Fruit fly (Drosophila melanogaster) whole organism, embryonic: Measurements from ENCODE around the gene CG42366.

Source experiments
- B-H1 ChIP-seq: fragments of 200-800 bp; sonication (Bioruptor generic); IDR thresholded peaks from 3 replicates; pipeline ENCODE4 v1.3.6; 2022; ENCODE audit warnings: missing biosample characterization, missing genetic modification characterization
- Bgb ChIP-seq: fragments of 200-800 bp; sonication (Bioruptor generic); IDR thresholded peaks from 2 replicates; pipeline ENCODE4 v1.3.6; 2022; ENCODE audit warnings: missing biosample characterization, missing genetic modification characterization; ENCODE audit not compliant: partially characterized antibody
- Bteb2 ChIP-seq: fragments of 200-800 bp; sonication (Bioruptor generic); optimal IDR thresholded peaks from 2 replicates; lab custom pipeline; 2016; ENCODE audit warnings: missing biosample characterization, missing genetic modification characterization
- CG10462 ChIP-seq: fragments of 200-800 bp; sonication (Bioruptor generic); optimal IDR thresholded peaks from 2 replicates; lab custom pipeline; 2016; ENCODE audit warnings: missing biosample characterization, missing genetic modification characterization
- CG11504 ChIP-seq: fragments of 200-800 bp; sonication (Bioruptor generic); optimal IDR thresholded peaks from 3 replicates; lab custom pipeline; 2019; ENCODE audit warnings: missing biosample characterization, mild to moderate bottlenecking, missing genetic modification characterization, moderate library complexity
- CG11560 ChIP-seq: fragments of 200-800 bp; sonication (Bioruptor generic); IDR thresholded peaks from 3 replicates; pipeline ENCODE4 v1.3.6; 2022; ENCODE audit warnings: missing biosample characterization, missing genetic modification characterization
- CG12942 ChIP-seq: fragments of 200-800 bp; sonication (Bioruptor generic); optimal IDR thresholded peaks from 3 replicates; lab custom pipeline; 2016; ENCODE audit warnings: missing biosample characterization, missing genetic modification characterization
- CG13296 ChIP-seq: fragments of 200-800 bp; sonication (Bioruptor generic); optimal IDR thresholded peaks from 3 replicates; lab custom pipeline; 2018; ENCODE audit warnings: missing biosample characterization, mild to moderate bottlenecking, missing genetic modification characterization
- CG13775 ChIP-seq: fragments of 200-800 bp; sonication (Bioruptor generic); optimal IDR thresholded peaks from 3 replicates; lab custom pipeline; 2017; ENCODE audit warnings: missing biosample characterization, mild to moderate bottlenecking, missing genetic modification characterization
- CG14860 ChIP-seq: fragments of 200-800 bp; sonication (Bioruptor generic); IDR thresholded peaks from 3 replicates; pipeline ENCODE4 v1.3.6; 2022; ENCODE audit warnings: missing biosample characterization, missing genetic modification characterization; ENCODE audit not compliant: partially characterized antibody
- CG15479 ChIP-seq: fragments of 200-800 bp; sonication (Bioruptor generic); optimal IDR thresholded peaks from 3 replicates; lab custom pipeline; 2019; ENCODE audit warnings: missing biosample characterization, mild to moderate bottlenecking, missing genetic modification characterization, moderate library complexity
- CG18011 ChIP-seq: fragments of 200-800 bp; sonication (Bioruptor generic); optimal IDR thresholded peaks from 2 replicates; lab custom pipeline; 2017; ENCODE audit warnings: missing biosample characterization, missing genetic modification characterization, mild to moderate bottlenecking, moderate library complexity, missing genotype
- CG18619 ChIP-seq: fragments of 200-800 bp; sonication (Bioruptor generic); optimal IDR thresholded peaks from 3 replicates; lab custom pipeline; 2017; ENCODE audit warnings: missing biosample characterization, mild to moderate bottlenecking, missing genetic modification characterization
- CG2116 ChIP-seq: fragments of 200-800 bp; sonication (Bioruptor generic); optimal IDR thresholded peaks from 3 replicates; lab custom pipeline; 2018; ENCODE audit warnings: missing biosample characterization, mild to moderate bottlenecking, missing genetic modification characterization
- CG2120 ChIP-seq: fragments of 200-800 bp; sonication (Bioruptor generic); optimal IDR thresholded peaks from 3 replicates; lab custom pipeline; 2016; ENCODE audit warnings: missing biosample characterization, missing genetic modification characterization
- CG30431 ChIP-seq: fragments of 200-800 bp; sonication (Bioruptor generic); optimal IDR thresholded peaks from 2 replicates; lab custom pipeline; 2017; ENCODE audit warnings: missing biosample characterization, missing genetic modification characterization
- CG32772 ChIP-seq: fragments of 200-800 bp; sonication (Bioruptor generic); IDR thresholded peaks from 2 replicates; pipeline ENCODE4 v1.3.6; 2022; ENCODE audit warnings: missing biosample characterization, missing genetic modification characterization
- CG3407 ChIP-seq: fragments of 200-800 bp; sonication (Bioruptor generic); optimal IDR thresholded peaks from 2 replicates; lab custom pipeline; 2018; ENCODE audit warnings: missing biosample characterization, mild to moderate bottlenecking, missing genetic modification characterization
- CG34376 ChIP-seq: fragments of 200-800 bp; sonication (Bioruptor generic); optimal IDR thresholded peaks from 2 replicates; lab custom pipeline; 2018; ENCODE audit warnings: missing biosample characterization, mild to moderate bottlenecking, missing genetic modification characterization
- CG3838 ChIP-seq: fragments of 200-800 bp; sonication (Bioruptor generic); optimal IDR thresholded peaks from 3 replicates; lab custom pipeline; 2016; ENCODE audit warnings: missing biosample characterization, missing genetic modification characterization
- CG6683 ChIP-seq: fragments of 200-800 bp; sonication (Bioruptor generic); optimal IDR thresholded peaks from 2 replicates; lab custom pipeline; 2017; ENCODE audit warnings: missing biosample characterization, mild to moderate bottlenecking, missing genetic modification characterization, missing genetic modification reagents
- CG6813 ChIP-seq: fragments of 200-800 bp; sonication (Bioruptor generic); optimal IDR thresholded peaks from 2 replicates; lab custom pipeline; 2017; ENCODE audit warnings: missing biosample characterization, missing genetic modification characterization, mild to moderate bottlenecking, moderate library complexity, missing genetic modification reagents
- CG6854 ChIP-seq: fragments of 200-800 bp; sonication (Bioruptor generic); optimal IDR thresholded peaks from 3 replicates; lab custom pipeline; 2017; ENCODE audit warnings: missing biosample characterization, mild to moderate bottlenecking, missing genetic modification characterization
- Dad ChIP-seq: fragments of 200-800 bp; sonication (Bioruptor generic); optimal IDR thresholded peaks from 3 replicates; lab custom pipeline; 2016; ENCODE audit warnings: missing biosample characterization, missing genetic modification characterization
- Deaf1 ChIP-seq: fragments of 200-800 bp; optimal IDR thresholded peaks from 3 replicates; lab custom pipeline; 2019; ENCODE audit warnings: missing biosample characterization, mild to moderate bottlenecking, missing genetic modification characterization, moderate library complexity
- Dip2 ChIP-seq: fragments of 200-800 bp; sonication (Bioruptor generic); IDR thresholded peaks from 2 replicates; pipeline ENCODE4 v1.3.6; 2022; ENCODE audit warnings: missing biosample characterization, missing genetic modification characterization
- Dip3 ChIP-seq: fragments of 200-800 bp; sonication (Bioruptor generic); optimal IDR thresholded peaks from 3 replicates; lab custom pipeline; 2016; ENCODE audit warnings: missing biosample characterization, missing genetic modification characterization
- E2f2 ChIP-seq: fragments of 200-800 bp; sonication (Bioruptor generic); IDR thresholded peaks from 2 replicates; pipeline ENCODE4 v1.3.6; 2022; ENCODE audit warnings: missing biosample characterization, missing genetic modification characterization
- Elba2 ChIP-seq: fragments of 200-800 bp; sonication (Bioruptor generic); optimal IDR thresholded peaks from 3 replicates; lab custom pipeline; 2016; ENCODE audit warnings: missing biosample characterization, missing genetic modification characterization
- HLH54F ChIP-seq: fragments of 200-800 bp; sonication (Bioruptor generic); optimal IDR thresholded peaks from 3 replicates; lab custom pipeline; 2016; ENCODE audit warnings: missing biosample characterization, missing genetic modification characterization
- Hey ChIP-seq: fragments of 200-800 bp; sonication (Bioruptor generic); optimal IDR thresholded peaks from 3 replicates; lab custom pipeline; 2018; ENCODE audit warnings: missing biosample characterization, mild to moderate bottlenecking, missing genetic modification characterization
- HmgZ ChIP-seq: fragments of 200-800 bp; sonication (Bioruptor generic); optimal IDR thresholded peaks from 2 replicates; lab custom pipeline; 2018; ENCODE audit warnings: missing biosample characterization, mild to moderate bottlenecking, missing genetic modification characterization
- Hmr ChIP-seq: fragments of 200-800 bp; sonication (Bioruptor generic); optimal IDR thresholded peaks from 3 replicates; lab custom pipeline; 2017; ENCODE audit warnings: mild to moderate bottlenecking, missing biosample characterization, missing genetic modification reagents, missing genetic modification characterization
- Hr3 ChIP-seq: fragments of 200-800 bp; sonication (Bioruptor generic); optimal IDR thresholded peaks from 3 replicates; lab custom pipeline; 2016; ENCODE audit warnings: missing biosample characterization, missing genetic modification characterization
- Myb ChIP-seq: fragments of 200-800 bp; sonication (Bioruptor generic); optimal IDR thresholded peaks from 2 replicates; lab custom pipeline; 2016; ENCODE audit warnings: missing biosample characterization, missing genetic modification characterization
- NFAT ChIP-seq: fragments of 200-800 bp; sonication (Bioruptor generic); IDR thresholded peaks from 2 replicates; pipeline ENCODE4 v1.3.6; 2022; ENCODE audit warnings: missing biosample characterization, missing genetic modification characterization
- Nf-YA ChIP-seq: fragments of 200-800 bp; sonication (Bioruptor generic); IDR thresholded peaks from 2 replicates; pipeline ENCODE4 v1.3.6; 2022; ENCODE audit warnings: missing biosample characterization, missing genetic modification characterization
- Sin3A ChIP-seq: fragments of >200 bp; optimal IDR thresholded peaks from 2 replicates; lab custom pipeline; 2018
- Sry-δ ChIP-seq: fragments of 200-800 bp; sonication (Bioruptor generic); optimal IDR thresholded peaks from 2 replicates; lab custom pipeline; 2016; ENCODE audit warnings: missing biosample characterization, missing genetic modification characterization
- cato ChIP-seq: fragments of 200-800 bp; sonication (Bioruptor generic); optimal IDR thresholded peaks from 2 replicates; lab custom pipeline; 2016; ENCODE audit warnings: missing biosample characterization, missing genetic modification characterization, borderline replicate concordance
- crp ChIP-seq, 2 experiments: fragments of 200-800 bp; sonication (Bioruptor generic); optimal IDR thresholded peaks; 2 replicates in 1 of 2; 3 replicates in 1 of 2; lab custom pipeline; 2017; ENCODE audit warnings: missing biosample characterization in 2 of 2, missing genetic modification characterization in 2 of 2, mild to moderate bottlenecking in 1 of 2, moderate library complexity in 1 of 2
- ftz-f1 ChIP-seq: fragments of 200-800 bp; sonication (Bioruptor generic); optimal IDR thresholded peaks from 2 replicates; lab custom pipeline; 2016; ENCODE audit warnings: missing biosample characterization, missing genetic modification characterization
- hb ChIP-seq: fragments of 200-800 bp; sonication (Bioruptor generic); IDR thresholded peaks from 3 replicates; pipeline ENCODE4 v1.3.6; 2022; ENCODE audit warnings: missing biosample characterization, missing genetic modification characterization; ENCODE audit not compliant: partially characterized antibody
- mam ChIP-seq: fragments of 200-800 bp; sonication (Bioruptor generic); optimal IDR thresholded peaks from 3 replicates; lab custom pipeline; 2016; ENCODE audit warnings: missing biosample characterization, missing genetic modification characterization
- otp ChIP-seq: fragments of 200-800 bp; sonication (Bioruptor generic); IDR thresholded peaks from 3 replicates; pipeline ENCODE4, ENCODE4 v1.3.6; 2022; ENCODE audit warnings: missing biosample characterization, missing genetic modification characterization
- ro ChIP-seq: fragments of 200-800 bp; sonication (Bioruptor generic); IDR thresholded peaks from 2 replicates; pipeline ENCODE4 v1.3.6; 2022; ENCODE audit warnings: missing biosample characterization, missing genetic modification characterization
- sim ChIP-seq: fragments of 200-800 bp; sonication (Bioruptor generic); IDR thresholded peaks from 2 replicates; pipeline ENCODE4 v1.3.6; 2022; ENCODE audit warnings: missing biosample characterization, missing genetic modification characterization
- tgo ChIP-seq: fragments of 200-800 bp; sonication (Bioruptor generic); IDR thresholded peaks from 3 replicates; pipeline ENCODE4 v1.3.6; 2022; ENCODE audit warnings: missing biosample characterization, missing genetic modification characterization
- trem ChIP-seq: fragments of 200-800 bp; optimal IDR thresholded peaks from 3 replicates; lab custom pipeline; 2019; ENCODE audit warnings: missing biosample characterization, mild to moderate bottlenecking, missing genetic modification characterization, moderate library complexity
- usp ChIP-seq: fragments of >200 bp; optimal IDR thresholded peaks from 2 replicates; lab custom pipeline; 2017; ENCODE audit warnings: missing biosample characterization, missing genetic modification characterization
- vfl ChIP-seq: fragments of 200-800 bp; sonication (Bioruptor generic); optimal IDR thresholded peaks from 2 replicates; lab custom pipeline; 2016; ENCODE audit warnings: missing biosample characterization, missing genetic modification characterization
- zfh1 ChIP-seq: fragments of 200-800 bp; sonication (Bioruptor generic); IDR thresholded peaks from 3 replicates; pipeline ENCODE4 v1.3.6; 2022; ENCODE audit warnings: missing biosample characterization, missing genetic modification characterization

The CG42366 gene

dm6 chr2L:9921401-9921800 lies 3.6 kb upstream of the CG42366 start, which contains the start of gene CG4592 (continued):
- TF ChIP-seq CG34376 (GFP tag; lab: Kevin White, UChicago) (peak; percentile 64), CG10462 (no peak), Elba2 (no peak), CG15479 (GFP tag; lab: Kevin White, UChicago) (no peak), usp (no peak), Myb (GFP tag; lab: Kevin White, UChicago) (peak; percentile 15), crp (GFP tag; optimal IDR thresholded peaks at IDR 0.05; lab: Kevin White, UChicago) (peak; percentile 69 to 92), Bgb (GFP tag; lab: Robert Waterston, UW) (no peak), Hey (tag; lab: Kevin White, UChicago) (no peak), CG6854 (GFP tag; lab: Kevin White, UChicago) (peak; percentile 46), B-H1 (GFP tag; lab: Robert Waterston, UW) (peak; percentile 21; the same call in 1 of the 3 replicates), CG12942 (GFP tag; lab: Kevin White, UChicago) (peak; percentile 29), otp (GFP tag; lab: Robert Waterston, UW) (peak; percentile 67; the same call in 1 of the 3 replicates), NFAT (GFP tag; lab: Robert Waterston, UW) (peak; percentile 60), CG11504 (tag; lab: Kevin White, UChicago) (no peak), mam (GFP tag; lab: Kevin White, UChicago) (peak; percentile 33), zfh1 (GFP tag; lab: Robert Waterston, UW) (peak; percentile 79), CG30431 (GFP tag; lab: Kevin White, UChicago) (no peak), E2f2 (GFP tag; lab: Robert Waterston, UW) (peak; percentile 60), vfl (GFP tag; lab: Kevin White, UChicago) (peak; percentile 60), hb (no peak), Dad (GFP tag; lab: Kevin White, UChicago) (peak; percentile 14), Nf-YA (GFP tag; lab: Robert Waterston, UW) (no peak), CG13775 (GFP tag; lab: Kevin White, UChicago) (peak; percentile 53), Hmr (GFP tag; lab: Kevin White, UChicago) (peak; percentile 67), trem (tag; lab: Kevin White, UChicago) (peak; percentile 37), CG18011 (GFP tag; lab: Kevin White, UChicago) (peak; percentile 26), HLH54F (GFP tag; lab: Kevin White, UChicago) (peak; percentile 29), HmgZ (tag; lab: Kevin White, UChicago) (peak; percentile 63), CG6683 (GFP tag; lab: Kevin White, UChicago) (no peak), cato (peak; percentile 24), Dip2 (GFP tag; lab: Robert Waterston, UW) (no peak), tgo (peak; percentile 63), ro (GFP tag; lab: Robert Waterston, UW) (no peak), CG14860 (GFP tag; lab: Robert Waterston, UW) (no peak), CG32772 (0 out of 2 replicates have a peak, but pooled peaks have one; percentile 22), Deaf1 (tag; lab: Kevin White, UChicago) (peak; percentile 27), Sin3A (no peak), ftz-f1 (GFP tag; lab: Kevin White, UChicago) (peak; percentile 23), CG3838 (peak; percentile 5), Bteb2 (GFP tag; lab: Kevin White, UChicago) (peak; percentile 28), CG2116 (peak; percentile 38), Hr3 (GFP tag; lab: Kevin White, UChicago) (peak; percentile 34), CG18619 (GFP tag; lab: Kevin White, UChicago) (peak; percentile 10), CG6813 (GFP tag; lab: Kevin White, UChicago) (peak; percentile 17), sim (GFP tag; lab: Robert Waterston, UW) (no peak), CG3407 (GFP tag; lab: Kevin White, UChicago) (peak; percentile 21), Dip3 (GFP tag; lab: Kevin White, UChicago) (peak; percentile 18), CG13296 (GFP tag; lab: Kevin White, UChicago) (peak; percentile 52), CG11560 (tag; lab: Robert Waterston, UW) (no peak), Sry-δ (GFP tag; lab: Kevin White, UChicago) (no peak), CG2120 (GFP tag; lab: Kevin White, UChicago) (peak; percentile 71)
